Fruit fly (Drosophila melanogaster) whole organism, embryonic: ENCODE data around the gene CG34281.
A peak's percentile ranks its signal among the peaks of the same experiment; 100 is the strongest.

ENCODE experiments used
- Aef1 ChIP-seq: fragments of 200-800 bp; sonication (Bioruptor generic); IDR thresholded peaks from 3 replicates; pipeline ENCODE4 v1.3.6; 2022; ENCODE audit warnings: missing biosample characterization, missing genetic modification characterization
- Antp ChIP-seq: fragments of 200-800 bp; sonication (Bioruptor generic); optimal IDR thresholded peaks from 3 replicates; lab custom pipeline; 2016; ENCODE audit warnings: missing biosample characterization, missing genetic modification characterization
- BEAF-32 ChIP-seq: fragments of 200-800 bp; sonication (Bioruptor generic); optimal IDR thresholded peaks from 3 replicates; lab custom pipeline; 2017; ENCODE audit warnings: missing biosample characterization, missing genetic modification characterization, mild to moderate bottlenecking, moderate library complexity, missing genetic modification reagents
- CG10321 ChIP-seq: fragments of 200-800 bp; sonication (Bioruptor generic); IDR thresholded peaks from 2 replicates; pipeline ENCODE4 v1.3.6; 2022; ENCODE audit warnings: missing biosample characterization, missing genetic modification characterization
- CG10654 ChIP-seq: fragments of 200-800 bp; sonication (Bioruptor generic); optimal IDR thresholded peaks from 2 replicates; lab custom pipeline; 2016; ENCODE audit warnings: missing biosample characterization, missing genetic modification characterization
- CG11085 ChIP-seq: fragments of 200-800 bp; sonication (Bioruptor generic); IDR thresholded peaks from 2 replicates; pipeline ENCODE4 v1.3.6; 2022; ENCODE audit warnings: missing biosample characterization, missing genetic modification characterization
- CG12155 ChIP-seq: fragments of 200-800 bp; sonication (Bioruptor generic); optimal IDR thresholded peaks from 3 replicates; lab custom pipeline; 2016; ENCODE audit warnings: missing biosample characterization, missing genetic modification characterization
- CG12219 ChIP-seq: fragments of 200-800 bp; sonication (Bioruptor generic); optimal IDR thresholded peaks from 3 replicates; lab custom pipeline; 2018; ENCODE audit warnings: missing biosample characterization, mild to moderate bottlenecking, missing genetic modification characterization
- CG13287 ChIP-seq: fragments of 200-800 bp; sonication (Bioruptor generic); IDR thresholded peaks from 2 replicates; pipeline ENCODE4 v1.3.6; 2022; ENCODE audit warnings: missing biosample characterization, missing genetic modification characterization; ENCODE audit not compliant: partially characterized antibody
- CG15514 ChIP-seq: fragments of 200-800 bp; sonication (Bioruptor generic); optimal IDR thresholded peaks from 3 replicates; lab custom pipeline; 2017; ENCODE audit warnings: missing biosample characterization, missing genetic modification characterization, mild to moderate bottlenecking, moderate library complexity, missing genetic modification reagents
- CG1603 ChIP-seq: fragments of 200-800 bp; sonication (Bioruptor generic); optimal IDR thresholded peaks from 2 replicates; lab custom pipeline; 2019; ENCODE audit warnings: missing biosample characterization, mild to moderate bottlenecking, missing genetic modification characterization, moderate library complexity
- CG2712 ChIP-seq: fragments of 200-800 bp; optimal IDR thresholded peaks from 3 replicates; lab custom pipeline; 2019; ENCODE audit warnings: missing biosample characterization, mild to moderate bottlenecking, missing genetic modification characterization, moderate library complexity
- CG32532 ChIP-seq: fragments of 200-800 bp; sonication (Bioruptor generic); IDR thresholded peaks from 2 replicates; pipeline ENCODE4 v1.3.6; 2022; ENCODE audit warnings: missing biosample characterization, missing genetic modification characterization
- CG33557 ChIP-seq: fragments of 200-800 bp; sonication (Bioruptor generic); optimal IDR thresholded peaks from 2 replicates; lab custom pipeline; 2019; ENCODE audit warnings: missing biosample characterization, mild to moderate bottlenecking, missing genetic modification characterization, moderate library complexity
- CG3995 ChIP-seq: fragments of 200-800 bp; sonication (Bioruptor generic); optimal IDR thresholded peaks from 3 replicates; lab custom pipeline; 2016; ENCODE audit warnings: missing biosample characterization, missing genetic modification characterization
- CG4617 ChIP-seq: fragments of 200-800 bp; sonication (Bioruptor generic); optimal IDR thresholded peaks from 3 replicates; lab custom pipeline; 2016; ENCODE audit warnings: missing biosample characterization, missing genetic modification characterization, borderline replicate concordance
- CTCF ChIP-seq: fragments of 200-800 bp; sonication (Bioruptor generic); optimal IDR thresholded peaks from 2 replicates; lab custom pipeline; 2017; ENCODE audit warnings: missing biosample characterization, mild to moderate bottlenecking, missing genetic modification characterization, moderate library complexity
- Dfd ChIP-seq, 2 experiments: fragments of >200 bp; optimal IDR thresholded peaks; 2 replicates each; lab custom pipeline; 2017; ENCODE audit warnings: missing biosample characterization in 2 of 2, missing genetic modification characterization in 2 of 2
- Dll ChIP-seq: fragments of 200-800 bp; sonication (Bioruptor generic); IDR thresholded peaks from 4 replicates; pipeline ENCODE4 v1.3.6; 2022; ENCODE audit warnings: missing biosample characterization, missing genetic modification characterization; ENCODE audit not compliant: partially characterized antibody
- Dref ChIP-seq: fragments of 200-800 bp; sonication (Bioruptor generic); IDR thresholded peaks from 2 replicates; pipeline ENCODE4 v1.3.6; 2022; ENCODE audit warnings: missing biosample characterization, missing genetic modification characterization
- Elba2 ChIP-seq: fragments of 200-800 bp; sonication (Bioruptor generic); optimal IDR thresholded peaks from 3 replicates; lab custom pipeline; 2016; ENCODE audit warnings: missing biosample characterization, missing genetic modification characterization
- Ets65A ChIP-seq: fragments of 200-800 bp; sonication (Bioruptor generic); peaks from one replicate; lab custom pipeline; 2016; ENCODE audit warnings: missing biosample characterization, missing genetic modification characterization
- Ets97D ChIP-seq: fragments of 200-800 bp; sonication (Bioruptor generic); optimal IDR thresholded peaks from 3 replicates; lab custom pipeline; 2016; ENCODE audit warnings: missing biosample characterization, missing genetic modification characterization
- HHEX ChIP-seq: fragments of 200-800 bp; sonication (Bioruptor generic); optimal IDR thresholded peaks from 3 replicates; lab custom pipeline; 2017; ENCODE audit warnings: missing biosample characterization, mild to moderate bottlenecking, missing genetic modification characterization, missing genetic modification reagents
- HLH4C ChIP-seq: fragments of 200-800 bp; sonication (Bioruptor generic); IDR thresholded peaks from 3 replicates; pipeline ENCODE4 v1.3.6; 2022; ENCODE audit warnings: missing biosample characterization, missing genetic modification characterization; ENCODE audit not compliant: partially characterized antibody
- Hey ChIP-seq: fragments of 200-800 bp; sonication (Bioruptor generic); optimal IDR thresholded peaks from 3 replicates; lab custom pipeline; 2018; ENCODE audit warnings: missing biosample characterization, mild to moderate bottlenecking, missing genetic modification characterization
- HmgZ ChIP-seq: fragments of 200-800 bp; sonication (Bioruptor generic); optimal IDR thresholded peaks from 2 replicates; lab custom pipeline; 2018; ENCODE audit warnings: missing biosample characterization, mild to moderate bottlenecking, missing genetic modification characterization
- MBD-R2 ChIP-seq: fragments of 200-800 bp; sonication (Bioruptor generic); IDR thresholded peaks from 2 replicates; pipeline ENCODE4 v1.3.6; 2022; ENCODE audit warnings: missing biosample characterization, missing genetic modification characterization
- Mad ChIP-seq: fragments of 200-800 bp; sonication (Bioruptor generic); optimal IDR thresholded peaks from 2 replicates; lab custom pipeline; 2016; ENCODE audit warnings: missing biosample characterization, missing genetic modification characterization
- Tbp ChIP-seq: fragments of >200 bp; optimal IDR thresholded peaks from 2 replicates; lab custom pipeline; 2018; ENCODE audit warnings: missing biosample characterization, missing genetic modification characterization
- Xbp1 ChIP-seq: fragments of 200-800 bp; sonication (Bioruptor generic); optimal IDR thresholded peaks from 3 replicates; lab custom pipeline; 2016; ENCODE audit warnings: missing biosample characterization, mild to moderate bottlenecking, missing genetic modification characterization
- YL-1 ChIP-seq: fragments of 200-800 bp; sonication (Bioruptor generic); optimal IDR thresholded peaks from 3 replicates; lab custom pipeline; 2017; ENCODE audit warnings: missing biosample characterization, mild to moderate bottlenecking, missing genetic modification characterization
- crc ChIP-seq: fragments of 200-800 bp; sonication (Bioruptor generic); optimal IDR thresholded peaks from 2 replicates; lab custom pipeline; 2016; ENCODE audit warnings: missing biosample characterization, missing genetic modification characterization
- dpn ChIP-seq, 2 experiments: fragments of 200-800 bp; sonication (Bioruptor generic); optimal IDR thresholded peaks; 3 replicates each; lab custom pipeline; 2016; ENCODE audit warnings: missing biosample characterization in 2 of 2, missing genetic modification characterization in 2 of 2
- gem ChIP-seq: fragments of 200-800 bp; sonication (Bioruptor generic); optimal IDR thresholded peaks from 2 replicates; lab custom pipeline; 2019; ENCODE audit warnings: missing biosample characterization, mild to moderate bottlenecking, missing genetic modification characterization, moderate library complexity
- grau ChIP-seq: fragments of 200-800 bp; optimal IDR thresholded peaks from 3 replicates; lab custom pipeline; 2019; ENCODE audit warnings: missing biosample characterization, mild to moderate bottlenecking, missing genetic modification characterization, moderate library complexity
- gsb ChIP-seq: fragments of 200-800 bp; sonication (Bioruptor generic); IDR thresholded peaks from 2 replicates; pipeline ENCODE4 v1.3.6; 2022; ENCODE audit warnings: missing biosample characterization, missing genetic modification characterization
- ind ChIP-seq: fragments of 200-800 bp; sonication (Bioruptor generic); optimal IDR thresholded peaks from 3 replicates; lab custom pipeline; 2016; ENCODE audit warnings: missing biosample characterization, missing genetic modification characterization
- nmo ChIP-seq: fragments of 200-800 bp; sonication (Bioruptor generic); optimal IDR thresholded peaks from 2 replicates; lab custom pipeline; 2018; ENCODE audit warnings: missing biosample characterization, mild to moderate bottlenecking, missing genetic modification characterization, moderate library complexity
- pfk ChIP-seq: fragments of 200-800 bp; sonication (Bioruptor generic); optimal IDR thresholded peaks from 2 replicates; lab custom pipeline; 2018; ENCODE audit warnings: missing biosample characterization, mild to moderate bottlenecking, missing genetic modification characterization, moderate library complexity
- phol ChIP-seq: fragments of 200-800 bp; sonication (Bioruptor generic); optimal IDR thresholded peaks from 3 replicates; lab custom pipeline; 2018; ENCODE audit warnings: missing biosample characterization, mild to moderate bottlenecking, missing genetic modification characterization, moderate library complexity
- prd ChIP-seq, 3 experiments: fragments of >200 bp in 2 of 3; fragments of 200-800 bp in 1 of 3; sonication (Bioruptor generic) in 1 of 3; optimal IDR thresholded peaks in 2 of 3; IDR thresholded peaks in 1 of 3; 2 replicates in 2 of 3; 3 replicates in 1 of 3; pipeline versions ENCODE4 v1.3.6 to Lab custom; 2017 to 2022; ENCODE audit warnings: missing biosample characterization in 1 of 3, missing genetic modification characterization in 1 of 3
- pzg ChIP-seq: fragments of 200-800 bp; sonication (Bioruptor generic); optimal IDR thresholded peaks from 3 replicates; lab custom pipeline; 2018; ENCODE audit warnings: missing biosample characterization, mild to moderate bottlenecking, missing genetic modification characterization, moderate library complexity
- sens ChIP-seq: fragments of 200-800 bp; sonication (Bioruptor generic); peaks from one replicate; lab custom pipeline; 2016; ENCODE audit warnings: missing biosample characterization, missing genetic modification characterization
- sisA ChIP-seq: fragments of 200-800 bp; sonication (Bioruptor generic); IDR thresholded peaks from 2 replicates; pipeline ENCODE4 v1.3.6; 2022; ENCODE audit warnings: missing biosample characterization, missing genetic modification characterization
- stwl ChIP-seq: fragments of 200-800 bp; sonication (Bioruptor generic); optimal IDR thresholded peaks from 3 replicates; lab custom pipeline; 2018; ENCODE audit warnings: missing biosample characterization, mild to moderate bottlenecking, missing genetic modification characterization, moderate library complexity
- sug ChIP-seq: fragments of 200-800 bp; optimal IDR thresholded peaks from 2 replicates; lab custom pipeline; 2019; ENCODE audit warnings: missing biosample characterization, mild to moderate bottlenecking, missing genetic modification characterization, moderate library complexity
- tgo ChIP-seq: fragments of 200-800 bp; sonication (Bioruptor generic); IDR thresholded peaks from 3 replicates; pipeline ENCODE4 v1.3.6; 2022; ENCODE audit warnings: missing biosample characterization, missing genetic modification characterization
- tll ChIP-seq, 2 experiments: fragments of 200-800 bp in 1 of 2; fragments of >200 bp in 1 of 2; sonication (Bioruptor generic) in 1 of 2; optimal IDR thresholded peaks; 2 replicates each; lab custom pipeline; 2017 to 2019; ENCODE audit warnings: missing biosample characterization in 2 of 2, missing genetic modification characterization in 2 of 2, mild to moderate bottlenecking in 1 of 2, moderate library complexity in 1 of 2
- vnd ChIP-seq: fragments of 200-800 bp; sonication (Bioruptor generic); IDR thresholded peaks from 3 replicates; pipeline ENCODE4 v1.3.6; 2022; ENCODE audit warnings: missing biosample characterization, missing genetic modification characterization; ENCODE audit not compliant: partially characterized antibody

Gene CG34281

dm6 chr3R:17647444-17647843 lies 34.8 kb downstream of the CG34281 start, which contains the start of gene CG14322 (continued):
- TF ChIP-seq HLH4C (0 out of 3 replicates have a peak, but pooled peaks have one; percentile 21), dpn (GFP tag; optimal IDR thresholded peaks at IDR 0.05; lab: Kevin White, UChicago) (peak in 1 of 2 experiments; percentile 25), YL-1 (no peak), tll (GFP tag; optimal IDR thresholded peaks at IDR 0.05; lab: Kevin White, UChicago) (no peak), CG15514 (GFP tag; lab: Kevin White, UChicago) (peak; percentile 31), Dfd (GFP tag; optimal IDR thresholded peaks at IDR 0.05; lab: Kevin White, UChicago) (no peak), CG11085 (GFP tag; lab: Robert Waterston, UW) (no peak), BEAF-32 (GFP tag; lab: Kevin White, UChicago) (peak; percentile 43), MBD-R2 (GFP tag; lab: Robert Waterston, UW) (peak; percentile 75), CG3995 (GFP tag; lab: Kevin White, UChicago) (peak; percentile 95), CG12219 (GFP tag; lab: Kevin White, UChicago) (no peak), pzg (GFP tag; lab: Kevin White, UChicago) (peak; percentile 59), Ets97D (peak; percentile 6), grau (peak; percentile 9), Mad (GFP tag; lab: Kevin White, UChicago) (no peak), sisA (peak; percentile 31; the same call in 1 of the 2 replicates), ind (GFP tag; lab: Kevin White, UChicago) (peak; percentile 1), CG2712 (peak; percentile 40), CG13287 (GFP tag; lab: Robert Waterston, UW) (peak; percentile 56), Elba2 (peak; percentile 13), CG32532 (peak; percentile 44; the same call in 1 of the 2 replicates), CG4617 (GFP tag; lab: Kevin White, UChicago) (peak; percentile 9), CG1603 (peak; percentile 53), vnd (no peak), CTCF (GFP tag; lab: Kevin White, UChicago) (peak; percentile 28), Xbp1 (GFP tag; lab: Kevin White, UChicago) (peak; percentile 44), gsb (GFP tag; lab: Robert Waterston, UW) (no peak), Tbp (GFP tag; lab: Kevin White, UChicago) (no peak), prd (optimal IDR thresholded peaks at IDR 0.05; lab: Kevin White, UChicago) (no peak), prd (GFP tag; IDR thresholded peaks at IDR 0.05; lab: Robert Waterston, UW) (peak; percentile 49; the same call in 2 of the 3 replicates), CG10654 (no peak), nmo (peak; percentile 10), gem (tag; lab: Kevin White, UChicago) (peak; percentile 18), Aef1 (GFP tag; lab: Robert Waterston, UW) (no peak), phol (peak; percentile 14), CG12155 (GFP tag; lab: Kevin White, UChicago) (peak; percentile 12), sug (tag; lab: Kevin White, UChicago) (peak; percentile 6), Dref (peak; percentile 76), CG33557 (no peak), stwl (tag; lab: Kevin White, UChicago) (peak; percentile 77), crc (GFP tag; lab: Kevin White, UChicago) (no peak), Dll (GFP tag; lab: Robert Waterston, UW) (peak; percentile 45; the same call in 2 of the 4 replicates), pfk (GFP tag; lab: Kevin White, UChicago) (peak; percentile 4), tgo (GFP tag; lab: Robert Waterston, UW) (0 out of 3 replicates have a peak, but pooled peaks have one; percentile 15), HmgZ (tag; lab: Kevin White, UChicago) (no peak), HHEX (no peak), Ets65A (GFP tag; lab: Kevin White, UChicago) (peak; percentile 27), sens (GFP tag; lab: Kevin White, UChicago) (peak; percentile 77), Antp (GFP tag; lab: Kevin White, UChicago) (no peak), Hey (tag; lab: Kevin White, UChicago) (no peak), CG10321 (no peak)
